Worm (Caenorhabditis elegans) whole organism, L4 larva: ENCODE data around the gene fubl-1.

Experiments
- hlh-11 ChIP-seq: fragments of 200-800 bp; sonication (Bioruptor generic); optimal IDR thresholded peaks from 2 replicates; lab custom pipeline; 2018; ENCODE audit warnings: mild to moderate bottlenecking, missing genetic modification characterization, missing compliant biosample characterization
- lin-13 ChIP-seq: fragments of 150-350 bp; optimal IDR thresholded peaks from 2 replicates; lab custom pipeline; 2014; ENCODE audit warnings: missing biosample characterization, missing genetic modification reagents, missing genetic modification characterization
- nhr-10 ChIP-seq: fragments of 150-350 bp; optimal IDR thresholded peaks from 2 replicates; lab custom pipeline; 2014; ENCODE audit warnings: missing biosample characterization, missing genetic modification characterization
- skn-1 ChIP-seq: fragments of 150-350 bp; optimal IDR thresholded peaks from 2 replicates; lab custom pipeline; 2014; ENCODE audit warnings: missing biosample characterization, missing genetic modification characterization
- snpc-4 ChIP-seq: fragments of 150-350 bp; optimal IDR thresholded peaks from 2 replicates; lab custom pipeline; 2014; ENCODE audit warnings: missing biosample characterization, missing genetic modification characterization

ce11 chrV:10212627-10213026 lies 26.0 kb downstream of the fubl-1 start, which contains the start of gene hpo-40:
- no peak for TF ChIP-seq nhr-10
- no peak for TF ChIP-seq skn-1
- TF ChIP-seq hlh-11 (tag; lab: Kevin White, UChicago) = no peak
- TF ChIP-seq snpc-4 (tag; lab: Kevin White, UChicago) = no peak
- no peak for TF ChIP-seq lin-13 (GFP tag; lab: Kevin White, UChicago)
